Worm (Caenorhabditis elegans) whole organism, mixed stage, embryonic: ENCODE data around the gene rpn-2.

Source experiments
- ces-1 ChIP-seq: fragments of 150-350 bp; optimal IDR thresholded peaks from 2 replicates; lab custom pipeline; 2014; ENCODE audit warnings: missing biosample characterization, missing genetic modification reagents, missing genetic modification characterization
- drap-1 ChIP-seq: fragments of 200-800 bp; sonication (Bioruptor generic); optimal IDR thresholded peaks from 3 replicates; lab custom pipeline; 2018; ENCODE audit warnings: mild to moderate bottlenecking, missing genetic modification characterization, missing compliant biosample characterization
- flh-1 ChIP-seq: fragments of 200-800 bp; sonication (Bioruptor generic); optimal IDR thresholded peaks from 2 replicates; lab custom pipeline; 2018; ENCODE audit warnings: mild to moderate bottlenecking, missing genetic modification characterization, moderate library complexity, missing compliant biosample characterization
- hlh-1 ChIP-seq: fragments of 150-350 bp; optimal IDR thresholded peaks from 2 replicates; lab custom pipeline; 2014; ENCODE audit warnings: missing biosample characterization, missing genetic modification reagents, missing genetic modification characterization
- lin-32 ChIP-seq: fragments of 200-800 bp; sonication (Bioruptor generic); optimal IDR thresholded peaks from 2 replicates; lab custom pipeline; 2018; ENCODE audit warnings: mild to moderate bottlenecking, missing genetic modification characterization, missing compliant biosample characterization
- pha-4 ChIP-seq: fragments of 150-350 bp; optimal IDR thresholded peaks from 2 replicates; lab custom pipeline; 2018; ENCODE audit warnings: missing biosample characterization, missing genetic modification reagents, missing genetic modification characterization
- snpc-4 ChIP-seq: fragments of 150-350 bp; optimal IDR thresholded peaks from 2 replicates; lab custom pipeline; 2014; ENCODE audit warnings: missing biosample characterization, missing genetic modification characterization
- unc-39 ChIP-seq: fragments of 150-350 bp; optimal IDR thresholded peaks from 2 replicates; lab custom pipeline; 2014; ENCODE audit warnings: missing biosample characterization, missing genetic modification characterization
- ztf-11 ChIP-seq: fragments of 150-350 bp; optimal IDR thresholded peaks from 2 replicates; lab custom pipeline; 2014; ENCODE audit warnings: missing biosample characterization, missing genetic modification characterization

DNA sequence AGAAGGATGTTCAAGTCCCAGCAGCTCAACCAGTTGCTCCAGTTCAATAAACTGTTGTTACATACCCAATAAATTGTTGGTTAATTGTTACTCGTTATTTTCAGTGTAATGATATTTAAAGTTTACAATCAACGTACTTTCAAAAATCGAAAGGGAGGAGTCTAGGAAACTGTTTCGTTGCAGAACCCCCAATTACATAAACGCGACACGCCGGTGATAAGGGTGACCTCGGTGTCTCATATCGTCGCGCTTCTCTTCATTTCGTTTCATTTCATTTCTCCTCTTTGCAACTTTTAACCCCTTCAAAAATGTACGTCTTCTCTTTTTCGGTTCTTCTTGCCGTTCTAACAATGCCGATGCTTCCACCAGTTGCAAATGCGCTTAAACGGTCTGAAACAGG, 8.9 kb downstream of the rpn-2 start, which contains the start of gene C23G10.2:
- TF ChIP-seq snpc-4 (no peak), ztf-11 (tag; lab: Kevin White, UChicago) (no peak), ces-1 (GFP tag; lab: Kevin White, UChicago) (no peak), flh-1 (GFP tag; lab: Kevin White, UChicago) (no peak), drap-1 (GFP tag; lab: Kevin White, UChicago) (no peak), lin-32 (GFP tag; lab: Kevin White, UChicago) (no peak), pha-4 (tag; lab: Kevin White, UChicago) (no peak), unc-39 (tag; lab: Kevin White, UChicago) (no peak), hlh-1 (tag; lab: Kevin White, UChicago) (no peak)
